Fruit fly (Drosophila melanogaster) whole organism, embryonic: ENCODE measurements around the gene Lrrk.
A peak's percentile ranks its signal among the peaks of the same experiment; 100 is the strongest.

ENCODE experiments used
- B-H2 ChIP-seq: fragments of 200-800 bp; sonication (Bioruptor generic); optimal IDR thresholded peaks from 2 replicates; lab custom pipeline; 2018; ENCODE audit warnings: missing biosample characterization, mild to moderate bottlenecking, missing genetic modification characterization
- CG10431 ChIP-seq: fragments of 200-800 bp; sonication (Bioruptor generic); optimal IDR thresholded peaks from 3 replicates; lab custom pipeline; 2018; ENCODE audit warnings: missing biosample characterization, mild to moderate bottlenecking, missing genetic modification characterization
- CG10959 ChIP-seq: fragments of 200-800 bp; sonication (Bioruptor generic); IDR thresholded peaks from 2 replicates; pipeline ENCODE4 v1.3.6; 2022; ENCODE audit warnings: missing biosample characterization, missing genetic modification characterization
- CG11504 ChIP-seq: fragments of 200-800 bp; sonication (Bioruptor generic); optimal IDR thresholded peaks from 3 replicates; lab custom pipeline; 2019; ENCODE audit warnings: missing biosample characterization, mild to moderate bottlenecking, missing genetic modification characterization, moderate library complexity
- CG11695 ChIP-seq: fragments of 200-800 bp; sonication (Bioruptor generic); IDR thresholded peaks from 3 replicates; pipeline ENCODE4 v1.3.6; 2022; ENCODE audit warnings: missing biosample characterization, missing genetic modification characterization
- CG14860 ChIP-seq: fragments of 200-800 bp; sonication (Bioruptor generic); IDR thresholded peaks from 3 replicates; pipeline ENCODE4 v1.3.6; 2022; ENCODE audit warnings: missing biosample characterization, missing genetic modification characterization; ENCODE audit not compliant: partially characterized antibody
- CG15073 ChIP-seq: fragments of 200-800 bp; sonication (Bioruptor generic); optimal IDR thresholded peaks from 2 replicates; lab custom pipeline; 2016; ENCODE audit warnings: missing biosample characterization, missing genetic modification characterization
- CG15269 ChIP-seq: fragments of 200-800 bp; sonication (Bioruptor generic); optimal IDR thresholded peaks from 2 replicates; lab custom pipeline; 2018; ENCODE audit warnings: missing biosample characterization, mild to moderate bottlenecking, missing genetic modification characterization, moderate library complexity
- CG15514 ChIP-seq: fragments of 200-800 bp; sonication (Bioruptor generic); optimal IDR thresholded peaks from 3 replicates; lab custom pipeline; 2017; ENCODE audit warnings: missing biosample characterization, missing genetic modification characterization, mild to moderate bottlenecking, moderate library complexity, missing genetic modification reagents
- CG17612 ChIP-seq: fragments of 200-800 bp; sonication (Bioruptor generic); IDR thresholded peaks from 2 replicates; pipeline ENCODE4 v1.3.6; 2022; ENCODE audit warnings: missing biosample characterization, missing genetic modification characterization
- CG2889 ChIP-seq: fragments of 200-800 bp; sonication (Bioruptor generic); IDR thresholded peaks from 3 replicates; pipeline ENCODE4 v1.3.6; 2022; ENCODE audit warnings: missing biosample characterization, missing genetic modification characterization
- CG31224 ChIP-seq: fragments of 200-800 bp; sonication (Bioruptor generic); IDR thresholded peaks from 2 replicates; pipeline ENCODE4 v1.3.6; 2022; ENCODE audit warnings: missing biosample characterization, missing genetic modification characterization
- CG3281 ChIP-seq: fragments of 200-800 bp; sonication (Bioruptor generic); optimal IDR thresholded peaks from 3 replicates; lab custom pipeline; 2017; ENCODE audit warnings: missing biosample characterization, mild to moderate bottlenecking, missing genetic modification characterization
- CG5245 ChIP-seq: fragments of 200-800 bp; sonication (Bioruptor generic); optimal IDR thresholded peaks from 3 replicates; lab custom pipeline; 2016; ENCODE audit warnings: missing biosample characterization, missing genetic modification characterization
- CG6689 ChIP-seq: fragments of 200-800 bp; sonication (Bioruptor generic); IDR thresholded peaks from 2 replicates; pipeline ENCODE4 v1.3.6; 2022; ENCODE audit warnings: missing biosample characterization, missing genetic modification characterization
- CG7357 ChIP-seq: fragments of 200-800 bp; sonication (Bioruptor generic); IDR thresholded peaks from 3 replicates; pipeline ENCODE4 v1.3.6; 2022; ENCODE audit warnings: missing biosample characterization, missing genetic modification characterization
- CG8388 ChIP-seq: fragments of 200-800 bp; sonication (Bioruptor generic); optimal IDR thresholded peaks from 2 replicates; lab custom pipeline; 2019; ENCODE audit warnings: missing biosample characterization, mild to moderate bottlenecking, missing genetic modification characterization, moderate library complexity
- CTCF ChIP-seq: fragments of 200-800 bp; sonication (Bioruptor generic); optimal IDR thresholded peaks from 2 replicates; lab custom pipeline; 2017; ENCODE audit warnings: missing biosample characterization, mild to moderate bottlenecking, missing genetic modification characterization, moderate library complexity
- Camta ChIP-seq: fragments of 200-800 bp; sonication (Bioruptor generic); optimal IDR thresholded peaks from 2 replicates; lab custom pipeline; 2016; ENCODE audit warnings: missing biosample characterization, missing genetic modification characterization
- CkIIα-i1 ChIP-seq: fragments of 200-800 bp; sonication (Bioruptor generic); IDR thresholded peaks from 2 replicates; pipeline ENCODE4 v1.3.6; 2022; ENCODE audit warnings: missing biosample characterization, missing genetic modification characterization
- Dad ChIP-seq: fragments of 200-800 bp; sonication (Bioruptor generic); optimal IDR thresholded peaks from 3 replicates; lab custom pipeline; 2016; ENCODE audit warnings: missing biosample characterization, missing genetic modification characterization
- E2f1 ChIP-seq: fragments of 200-800 bp; sonication (Bioruptor generic); IDR thresholded peaks from 2 replicates; pipeline ENCODE4 v1.3.6; 2022; ENCODE audit warnings: missing biosample characterization, missing genetic modification characterization
- Elba2 ChIP-seq: fragments of 200-800 bp; sonication (Bioruptor generic); optimal IDR thresholded peaks from 3 replicates; lab custom pipeline; 2016; ENCODE audit warnings: missing biosample characterization, missing genetic modification characterization
- Ets65A ChIP-seq: fragments of 200-800 bp; sonication (Bioruptor generic); peaks from one replicate; lab custom pipeline; 2016; ENCODE audit warnings: missing biosample characterization, missing genetic modification characterization
- Gug ChIP-seq: fragments of 200-800 bp; sonication (Bioruptor generic); IDR thresholded peaks from 4 replicates; pipeline ENCODE4 v1.3.6; 2022; ENCODE audit warnings: missing biosample characterization, missing genetic modification characterization
- HmgZ ChIP-seq: fragments of 200-800 bp; sonication (Bioruptor generic); optimal IDR thresholded peaks from 2 replicates; lab custom pipeline; 2018; ENCODE audit warnings: missing biosample characterization, mild to moderate bottlenecking, missing genetic modification characterization
- Hmr ChIP-seq: fragments of 200-800 bp; sonication (Bioruptor generic); optimal IDR thresholded peaks from 3 replicates; lab custom pipeline; 2017; ENCODE audit warnings: mild to moderate bottlenecking, missing biosample characterization, missing genetic modification reagents, missing genetic modification characterization
- MBD-R2 ChIP-seq: fragments of 200-800 bp; sonication (Bioruptor generic); IDR thresholded peaks from 2 replicates; pipeline ENCODE4 v1.3.6; 2022; ENCODE audit warnings: missing biosample characterization, missing genetic modification characterization
- Mrtf ChIP-seq: fragments of 200-800 bp; sonication (Bioruptor generic); IDR thresholded peaks from 3 replicates; pipeline ENCODE4 v1.3.6; 2022; ENCODE audit warnings: missing biosample characterization, missing genetic modification characterization
- NfI ChIP-seq: fragments of 200-800 bp; sonication (Bioruptor generic); optimal IDR thresholded peaks from 3 replicates; lab custom pipeline; 2018; ENCODE audit warnings: missing biosample characterization, mild to moderate bottlenecking, missing genetic modification characterization, moderate library complexity
- PHDP ChIP-seq: fragments of 200-800 bp; sonication (Bioruptor generic); optimal IDR thresholded peaks from 3 replicates; lab custom pipeline; 2018; ENCODE audit warnings: missing biosample characterization, mild to moderate bottlenecking, missing genetic modification characterization, moderate library complexity
- Ssrp ChIP-seq: fragments of 200-800 bp; sonication (Bioruptor generic); optimal IDR thresholded peaks from 2 replicates; lab custom pipeline; 2018; ENCODE audit warnings: missing biosample characterization, mild to moderate bottlenecking, missing genetic modification characterization, moderate library complexity
- Xrp1 ChIP-seq: fragments of 200-800 bp; sonication (Bioruptor generic); IDR thresholded peaks from 2 replicates; pipeline ENCODE4 v1.3.6; 2022; ENCODE audit warnings: missing biosample characterization, missing genetic modification characterization
- abd-A ChIP-seq: fragments of 200-800 bp; sonication (Bioruptor generic); optimal IDR thresholded peaks from 3 replicates; lab custom pipeline; 2019; ENCODE audit warnings: missing biosample characterization, mild to moderate bottlenecking, missing genetic modification characterization, moderate library complexity
- cwo ChIP-seq: fragments of 200-800 bp; sonication (Bioruptor generic); optimal IDR thresholded peaks from 3 replicates; lab custom pipeline; 2017; ENCODE audit warnings: missing biosample characterization, missing genetic modification characterization, mild to moderate bottlenecking, moderate library complexity, missing genetic modification reagents
- dan ChIP-seq: fragments of 200-800 bp; sonication (Bioruptor generic); IDR thresholded peaks from 2 replicates; pipeline ENCODE4 v1.3.6; 2022; ENCODE audit warnings: missing biosample characterization, missing genetic modification characterization
- dm ChIP-seq: fragments of 200-800 bp; sonication (Bioruptor generic); optimal IDR thresholded peaks from 3 replicates; lab custom pipeline; 2016; ENCODE audit warnings: missing biosample characterization, missing genetic modification characterization
- emc ChIP-seq: fragments of 200-800 bp; sonication (Bioruptor generic); optimal IDR thresholded peaks from 2 replicates; lab custom pipeline; 2016; ENCODE audit warnings: missing biosample characterization, missing genetic modification characterization
- fru ChIP-seq: fragments of >200 bp; optimal IDR thresholded peaks from 2 replicates; lab custom pipeline; 2017
- her ChIP-seq: fragments of 200-800 bp; sonication (Bioruptor generic); optimal IDR thresholded peaks from 2 replicates; lab custom pipeline; 2016; ENCODE audit warnings: missing biosample characterization, missing genetic modification characterization
- ken ChIP-seq: fragments of 200-800 bp; sonication (Bioruptor generic); IDR thresholded peaks from 3 replicates; pipeline ENCODE4 v1.3.6; 2022; ENCODE audit warnings: missing biosample characterization, missing genetic modification characterization
- lilli ChIP-seq: fragments of 200-800 bp; sonication (Bioruptor generic); optimal IDR thresholded peaks from 3 replicates; lab custom pipeline; 2016; ENCODE audit warnings: missing biosample characterization, missing genetic modification characterization
- mld ChIP-seq: fragments of 200-800 bp; sonication (Bioruptor generic); IDR thresholded peaks from 3 replicates; pipeline ENCODE4 v1.3.6; 2022; ENCODE audit warnings: missing biosample characterization, missing genetic modification characterization; ENCODE audit not compliant: partially characterized antibody
- org-1 ChIP-seq: fragments of 200-800 bp; sonication (Bioruptor generic); optimal IDR thresholded peaks from 2 replicates; lab custom pipeline; 2017; ENCODE audit warnings: missing biosample characterization, missing genetic modification characterization
- pho ChIP-seq: fragments of 200-800 bp; sonication (Bioruptor generic); optimal IDR thresholded peaks from 2 replicates; lab custom pipeline; 2016; ENCODE audit warnings: missing biosample characterization, missing genetic modification characterization
- pnt ChIP-seq: fragments of 200-800 bp; sonication (Bioruptor generic); optimal IDR thresholded peaks from 3 replicates; lab custom pipeline; 2016; ENCODE audit warnings: missing biosample characterization, missing genetic modification characterization
- pzg ChIP-seq: fragments of 200-800 bp; sonication (Bioruptor generic); optimal IDR thresholded peaks from 3 replicates; lab custom pipeline; 2018; ENCODE audit warnings: missing biosample characterization, mild to moderate bottlenecking, missing genetic modification characterization, moderate library complexity
- row ChIP-seq: fragments of 200-800 bp; sonication (Bioruptor generic); IDR thresholded peaks from 3 replicates; pipeline ENCODE4 v1.3.6; 2022; ENCODE audit warnings: missing biosample characterization, missing genetic modification characterization
- sug ChIP-seq: fragments of 200-800 bp; optimal IDR thresholded peaks from 2 replicates; lab custom pipeline; 2019; ENCODE audit warnings: missing biosample characterization, mild to moderate bottlenecking, missing genetic modification characterization, moderate library complexity
- usp ChIP-seq: fragments of >200 bp; optimal IDR thresholded peaks from 2 replicates; lab custom pipeline; 2017; ENCODE audit warnings: missing biosample characterization, missing genetic modification characterization

Lrrk gene

DNA sequence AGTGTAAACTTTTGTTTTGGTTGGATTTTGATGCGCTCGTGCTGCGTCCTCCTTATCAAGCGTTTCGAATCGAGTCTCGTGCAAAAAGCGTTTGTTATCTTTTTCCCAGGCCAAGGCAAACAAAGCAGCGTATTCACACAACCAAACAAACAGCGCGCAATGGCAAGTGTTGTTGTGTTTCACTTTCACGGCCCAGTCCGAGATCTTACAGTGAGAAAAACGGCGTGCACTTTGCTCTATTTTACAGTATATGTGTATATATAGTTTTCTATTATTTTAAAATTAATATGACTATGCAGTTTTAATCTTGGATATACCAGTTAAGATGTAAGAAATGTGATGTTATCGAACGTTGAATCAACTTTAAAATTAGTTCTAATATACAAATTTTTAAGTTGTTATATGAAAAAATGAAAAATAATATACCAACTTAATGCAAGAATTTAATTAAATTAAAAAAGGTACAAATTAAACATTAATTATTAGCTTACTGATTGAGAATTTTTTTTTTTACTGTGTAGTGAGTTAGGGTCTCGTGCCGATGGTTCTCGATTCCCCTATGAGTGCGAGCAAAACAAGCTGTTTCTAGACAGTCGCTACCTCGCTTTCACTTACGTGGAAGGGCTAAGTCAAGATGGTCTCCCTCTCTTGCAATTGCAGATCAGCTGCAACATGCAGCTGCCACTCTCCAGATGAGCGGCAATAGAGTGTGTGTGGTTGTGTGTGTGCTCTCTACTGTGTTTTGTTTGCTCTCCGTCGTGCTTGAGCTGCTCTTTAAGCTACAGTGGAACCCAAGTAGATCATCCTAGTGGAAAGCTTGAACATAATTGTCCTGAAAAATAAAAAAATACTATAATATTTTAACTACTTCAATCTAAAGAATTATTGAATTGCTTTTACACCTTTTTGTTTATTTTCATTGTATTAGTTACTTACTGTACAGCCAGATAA, 40.8 kb upstream of the Lrrk start (continued):
- TF ChIP-seq row (GFP tag; lab: Robert Waterston, UW) (peak; percentile 73), CTCF (GFP tag; lab: Kevin White, UChicago) (peak; percentile 37), CG3281 (GFP tag; lab: Kevin White, UChicago) (peak; percentile 79), NfI (peak; percentile 59), Xrp1 (GFP tag; lab: Robert Waterston, UW) (peak; percentile 94), CG15514 (GFP tag; lab: Kevin White, UChicago) (peak; percentile 42), CG10431 (GFP tag; lab: Kevin White, UChicago) (peak; percentile 74), pzg (GFP tag; lab: Kevin White, UChicago) (no peak), sug (tag; lab: Kevin White, UChicago) (peak; percentile 52), B-H2 (GFP tag; lab: Kevin White, UChicago) (no peak), Mrtf (GFP tag; lab: Robert Waterston, UW) (peak; percentile 56; the same call in 1 of the 3 replicates), usp (GFP tag; lab: Kevin White, UChicago) (no peak), Elba2 (GFP tag; lab: Kevin White, UChicago) (peak; percentile 23), CG11504 (tag; lab: Kevin White, UChicago) (peak; percentile 95), MBD-R2 (GFP tag; lab: Robert Waterston, UW) (no peak; the same call in 1 of the 2 replicates), Hmr (peak; percentile 84), E2f1 (GFP tag; lab: Robert Waterston, UW) (peak; percentile 83), CG2889 (GFP tag; lab: Robert Waterston, UW) (peak; percentile 53; the same call in 1 of the 3 replicates), ken (GFP tag; lab: Robert Waterston, UW) (peak; percentile 76), emc (GFP tag; lab: Kevin White, UChicago) (no peak), CG15269 (tag; lab: Kevin White, UChicago) (peak; percentile 89), CG10959 (GFP tag; lab: Robert Waterston, UW) (peak; percentile 64; the same call in 1 of the 2 replicates), CG14860 (GFP tag; lab: Robert Waterston, UW) (no peak), abd-A (no peak), dm (no peak), Gug (GFP tag; lab: Robert Waterston, UW) (peak; percentile 58; the same call in 2 of the 4 replicates), CkIIα-i1 (GFP tag; lab: Robert Waterston, UW) (no peak), her (GFP tag; lab: Kevin White, UChicago) (no peak), fru (no peak), org-1 (GFP tag; lab: Kevin White, UChicago) (peak; percentile 86), HmgZ (tag; lab: Kevin White, UChicago) (peak; percentile 50), CG17612 (GFP tag; lab: Robert Waterston, UW) (peak; percentile 27; the same call in 1 of the 2 replicates), dan (GFP tag; lab: Robert Waterston, UW) (no peak), CG11695 (GFP tag; lab: Robert Waterston, UW) (peak; percentile 93), CG8388 (GFP tag; lab: Kevin White, UChicago) (peak; percentile 96), lilli (GFP tag; lab: Kevin White, UChicago) (peak; percentile 40), Camta (GFP tag; lab: Kevin White, UChicago) (no peak), pho (GFP tag; lab: Kevin White, UChicago) (no peak), Ets65A (GFP tag; lab: Kevin White, UChicago) (peak; percentile 73), pnt (peak; percentile 3), CG6689 (GFP tag; lab: Robert Waterston, UW) (peak; percentile 92), Ssrp (tag; lab: Kevin White, UChicago) (peak; percentile 96), Dad (GFP tag; lab: Kevin White, UChicago) (no peak), CG5245 (GFP tag; lab: Kevin White, UChicago) (peak; percentile 72), cwo (peak; percentile 99), CG31224 (GFP tag; lab: Robert Waterston, UW) (peak; percentile 38; the same call in 1 of the 2 replicates), CG7357 (GFP tag; lab: Robert Waterston, UW) (peak; percentile 81), mld (GFP tag; lab: Robert Waterston, UW) (no peak), PHDP (peak; percentile 93), CG15073 (GFP tag; lab: Kevin White, UChicago) (no peak)
